Fruit fly (Drosophila melanogaster) whole organism, wandering third instar larva: ENCODE measurements around the gene spoon.

Experiments
- CG32264 ChIP-seq: fragments of 200-800 bp; sonication (Bioruptor generic); optimal IDR thresholded peaks from 2 replicates; lab custom pipeline; 2016; ENCODE audit warnings: missing biosample characterization, missing genetic modification characterization
- CG9705 ChIP-seq: fragments of 200-800 bp; sonication (Bioruptor generic); optimal IDR thresholded peaks from 2 replicates; lab custom pipeline; 2018; ENCODE audit warnings: missing biosample characterization, mild to moderate bottlenecking, missing genetic modification characterization
- Dif ChIP-seq: fragments of 200-275, 200-300 bp; sonication (Bioruptor generic); optimal IDR thresholded peaks from 2 replicates; lab custom pipeline; 2018; ENCODE audit warnings: missing biosample characterization, missing genetic modification characterization; ENCODE audit not compliant: partially characterized antibody
- Jra ChIP-seq: sonication (Bioruptor generic); optimal IDR thresholded peaks from 2 replicates; lab custom pipeline; 2016; ENCODE audit warnings: missing biosample characterization, missing genetic modification characterization
- Myc ChIP-seq: fragments of >200 bp; optimal IDR thresholded peaks from 2 replicates; lab custom pipeline; 2017
- dmrt93B ChIP-seq: fragments of 200-800 bp; sonication (Bioruptor generic); optimal IDR thresholded peaks from 2 replicates; lab custom pipeline; 2018; ENCODE audit warnings: missing biosample characterization, mild to moderate bottlenecking, missing genetic modification characterization
- foxo ChIP-seq, 2 experiments: fragments of 200-800 bp; sonication (Bioruptor generic); optimal IDR thresholded peaks; 2 replicates in 1 of 2; 3 replicates in 1 of 2; lab custom pipeline; 2016 to 2017; ENCODE audit warnings: missing biosample characterization in 2 of 2, missing genetic modification characterization in 2 of 2
- tai ChIP-seq: sonication (Bioruptor generic); optimal IDR thresholded peaks from 2 replicates; lab custom pipeline; 2016; ENCODE audit warnings: missing biosample characterization, missing genetic modification characterization
- usp ChIP-seq: fragments of >200 bp; optimal IDR thresholded peaks from 2 replicates; lab custom pipeline; 2017; ENCODE audit warnings: missing biosample characterization, missing genetic modification characterization

DNA sequence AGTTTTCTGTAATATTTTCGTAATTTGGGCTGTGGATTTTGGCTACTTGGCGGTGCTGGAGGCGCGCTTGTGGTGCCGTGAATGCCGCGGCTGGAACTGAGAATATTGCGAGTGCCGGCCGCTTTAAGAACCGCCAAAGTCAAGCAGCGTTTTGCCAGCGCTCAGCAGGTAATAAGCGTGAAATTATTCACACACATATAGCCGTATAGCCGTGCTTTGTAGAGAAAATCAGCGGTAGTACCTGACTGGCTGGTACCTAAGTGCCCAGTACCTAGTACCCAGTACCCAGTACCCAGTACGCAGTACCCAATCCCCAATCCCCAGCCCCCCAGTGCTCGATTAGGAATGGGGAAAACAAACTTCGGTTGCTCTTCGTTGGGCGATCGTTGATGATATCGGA lies 9.9 kb downstream of the spoon start, which contains the start of gene NAAT1:
- TF ChIP-seq Myc (lab: Kevin White, UChicago) (no peak), Jra (GFP tag; lab: Kevin White, UChicago) (no peak), usp (GFP tag; lab: Kevin White, UChicago) (no peak), foxo (GFP tag; optimal IDR thresholded peaks at IDR 0.05; lab: Kevin White, UChicago) (no peak), CG32264 (no peak), tai (GFP tag; lab: Kevin White, UChicago) (no peak), Dif (GFP tag; lab: Kevin White, UChicago) (no peak), CG9705 (GFP tag; lab: Kevin White, UChicago) (no peak), dmrt93B (GFP tag; lab: Kevin White, UChicago) (no peak)
